Worm (Caenorhabditis elegans) whole organism, L4 larva: ENCODE measurements around the gene etc-1.

Experiments used
- T26A8.4 ChIP-seq: fragments of 200-800 bp; sonication (Bioruptor generic); IDR thresholded peaks from 2 replicates; pipeline ENCODE4 v1.3.6; 2022; ENCODE audit warnings: missing genetic modification characterization, missing compliant biosample characterization
- aha-1 ChIP-seq: fragments of 150-350 bp; peaks from one replicate; lab custom pipeline; 2014; ENCODE audit warnings: missing biosample characterization, missing genetic modification characterization
- ceh-32 ChIP-seq: sonication (generic microtip); optimal IDR thresholded peaks from 2 replicates; lab custom pipeline; 2016; ENCODE audit warnings: mild to moderate bottlenecking, missing genetic modification characterization, missing compliant biosample characterization; ENCODE audit not compliant: poor library complexity
- ceh-62 ChIP-seq: sonication (generic microtip); optimal IDR thresholded peaks from 2 replicates; lab custom pipeline; 2017; ENCODE audit warnings: missing biosample characterization, missing genetic modification characterization
- daf-16 ChIP-seq, 3 experiments: sonication (generic microtip); optimal IDR thresholded peaks; 2 replicates each; lab custom pipeline; 2016 to 2017; ENCODE audit warnings: missing genetic modification characterization in 3 of 3, missing genetic modification reagents in 3 of 3, mild to moderate bottlenecking in 2 of 3, missing compliant biosample characterization in 2 of 3, missing biosample characterization in 1 of 3, moderate library complexity in 1 of 3
- dmd-6 ChIP-seq: fragments of 200-800 bp; sonication (Bioruptor generic); IDR thresholded peaks from 2 replicates; pipeline ENCODE4 v1.3.6; 2022; ENCODE audit warnings: missing genetic modification reagents, missing genetic modification characterization, missing compliant biosample characterization
- dmd-8 ChIP-seq: fragments of 200-800 bp; sonication (Bioruptor generic); IDR thresholded peaks from 2 replicates; pipeline ENCODE4 v1.3.6; 2022; ENCODE audit warnings: missing genetic modification characterization, missing compliant biosample characterization
- dpl-1 ChIP-seq: fragments of 150-350 bp; optimal IDR thresholded peaks from 2 replicates; lab custom pipeline; 2014; ENCODE audit warnings: missing biosample characterization, missing genetic modification reagents, missing genetic modification characterization
- dve-1 ChIP-seq: sonication (generic microtip); optimal IDR thresholded peaks from 2 replicates; lab custom pipeline; 2017; ENCODE audit warnings: antibody characterized with exemption, mild to moderate bottlenecking, missing genetic modification characterization, missing compliant biosample characterization; ENCODE audit not compliant: insufficient read depth
- gei-8 ChIP-seq: fragments of 200-800 bp; sonication (Bioruptor generic); optimal IDR thresholded peaks from 2 replicates; lab custom pipeline; 2018; ENCODE audit warnings: mild to moderate bottlenecking, missing genetic modification characterization, missing compliant biosample characterization
- hlh-11 ChIP-seq: fragments of 200-800 bp; sonication (Bioruptor generic); optimal IDR thresholded peaks from 2 replicates; lab custom pipeline; 2018; ENCODE audit warnings: mild to moderate bottlenecking, missing genetic modification characterization, missing compliant biosample characterization
- jun-1 ChIP-seq: fragments of 150-350 bp; optimal IDR thresholded peaks from 2 replicates; lab custom pipeline; 2014; ENCODE audit warnings: missing biosample characterization, missing genetic modification reagents, missing genetic modification characterization
- lin-15B ChIP-seq: fragments of 150-350 bp; sonication (generic microtip); optimal IDR thresholded peaks from 3 replicates; lab custom pipeline; 2014; ENCODE audit warnings: missing biosample characterization, missing genetic modification characterization
- lsy-2 ChIP-seq, 2 experiments: fragments of 150-350 bp in 1 of 2; sonication (generic microtip) in 1 of 2; optimal IDR thresholded peaks; 2 replicates each; lab custom pipeline; 2014 to 2017; ENCODE audit warnings: missing biosample characterization in 2 of 2, missing genetic modification characterization in 2 of 2
- mep-1 ChIP-seq: fragments of 150-350 bp; sonication (generic microtip); optimal IDR thresholded peaks from 3 replicates; lab custom pipeline; 2014; ENCODE audit warnings: missing biosample characterization, missing genetic modification characterization
- mes-2 ChIP-seq: sonication (generic microtip); optimal IDR thresholded peaks from 2 replicates; lab custom pipeline; 2016; ENCODE audit warnings: missing genotype, mild to moderate bottlenecking, missing genetic modification characterization, missing compliant biosample characterization; ENCODE audit not compliant: poor library complexity, severe bottlenecking
- mxl-2 ChIP-seq: fragments of 200-800 bp; sonication (Bioruptor generic); conservative IDR thresholded peaks from 2 replicates; pipeline ENCODE4 v1.3.6; 2022; ENCODE audit warnings: missing genetic modification reagents, missing genetic modification characterization, missing compliant biosample characterization
- nhr-10 ChIP-seq: fragments of 150-350 bp; optimal IDR thresholded peaks from 2 replicates; lab custom pipeline; 2014; ENCODE audit warnings: missing biosample characterization, missing genetic modification characterization
- nhr-25 ChIP-seq: sonication (generic microtip); optimal IDR thresholded peaks from 2 replicates; lab custom pipeline; 2017; ENCODE audit warnings: missing genetic modification characterization, mild to moderate bottlenecking, missing compliant biosample characterization, antibody characterized with exemption, moderate library complexity, borderline replicate concordance; ENCODE audit not compliant: insufficient read depth
- nhr-6 ChIP-seq: fragments of 150-350 bp; optimal IDR thresholded peaks from 2 replicates; lab custom pipeline; 2014; ENCODE audit warnings: missing biosample characterization, missing genetic modification characterization
- nhr-77 ChIP-seq: fragments of 150-350 bp; optimal IDR thresholded peaks from 2 replicates; lab custom pipeline; 2014; ENCODE audit warnings: missing biosample characterization, missing genetic modification characterization
- pqm-1 ChIP-seq: sonication (generic microtip); optimal IDR thresholded peaks from 2 replicates; lab custom pipeline; 2017; ENCODE audit warnings: missing biosample characterization, missing genetic modification characterization
- saeg-2 ChIP-seq: fragments of 200-800 bp; sonication (Bioruptor generic); IDR thresholded peaks from 2 replicates; pipeline ENCODE4 v1.3.6; 2022; ENCODE audit warnings: missing genetic modification reagents, missing genetic modification characterization, missing compliant biosample characterization
- set-16 ChIP-seq: fragments of 200-800 bp; sonication (Bioruptor generic); IDR thresholded peaks from 2 replicates; pipeline ENCODE4 v1.3.6; 2022; ENCODE audit warnings: missing genetic modification reagents, missing genetic modification characterization, missing compliant biosample characterization
- spr-1 ChIP-seq: sonication (generic microtip); optimal IDR thresholded peaks from 2 replicates; lab custom pipeline; 2016; ENCODE audit warnings: mild to moderate bottlenecking, missing genetic modification characterization, missing compliant biosample characterization
- spr-3 ChIP-seq: fragments of 200-800 bp; sonication (Bioruptor generic); optimal IDR thresholded peaks from 2 replicates; lab custom pipeline; 2018; ENCODE audit warnings: mild to moderate bottlenecking, missing genetic modification characterization, missing compliant biosample characterization
- unc-39 ChIP-seq: sonication (generic microtip); optimal IDR thresholded peaks from 2 replicates; lab custom pipeline; 2017; ENCODE audit warnings: missing biosample characterization, missing genetic modification characterization
- unc-62 ChIP-seq, 3 experiments: fragments of 150-350 bp in 1 of 3; sonication (generic microtip); optimal IDR thresholded peaks in 2 of 3; peaks in 1 of 3; 1 replicate in 1 of 3; 2 replicates in 2 of 3; lab custom pipeline; 2014 to 2017; ENCODE audit warnings: missing biosample characterization in 3 of 3, missing genetic modification characterization in 3 of 3, missing genetic modification reagents in 3 of 3, missing genotype in 1 of 3
- zip-2 ChIP-seq: fragments of 150-350 bp; optimal IDR thresholded peaks from 2 replicates; lab custom pipeline; 2014; ENCODE audit warnings: missing biosample characterization, missing genetic modification characterization

etc-1 gene

ce11 chrII:8679799-8680198, 15.2 kb downstream of the etc-1 start:
- TF ChIP-seq T26A8.4, result no peak
- peak; percentile 2 for TF ChIP-seq hlh-11 (tag; lab: Kevin White, UChicago)
- no peak for TF ChIP-seq nhr-77 (tag; lab: Kevin White, UChicago)
- TF ChIP-seq nhr-25 (tag; lab: Kevin White, UChicago), result no peak
- no peak for TF ChIP-seq jun-1 (tag; lab: Kevin White, UChicago)
- no peak for TF ChIP-seq nhr-10 (tag; lab: Kevin White, UChicago)
- TF ChIP-seq pqm-1 (tag; lab: Kevin White, UChicago), result peak; percentile 40
- no peak for TF ChIP-seq unc-39 (tag; lab: Kevin White, UChicago)
- TF ChIP-seq lin-15B (tag; lab: Kevin White, UChicago), result no peak
- peak; percentile 38 for TF ChIP-seq dve-1 (tag; lab: Kevin White, UChicago)
- TF ChIP-seq daf-16 (GFP tag; optimal IDR thresholded peaks at IDR 0.05; lab: Kevin White, UChicago), result no peak
- TF ChIP-seq daf-16 (tag; optimal IDR thresholded peaks at IDR 0.05; lab: Kevin White, UChicago), result peak; percentile 65
- no peak for TF ChIP-seq gei-8 (GFP tag; lab: Kevin White, UChicago)
- no peak for TF ChIP-seq mxl-2
- TF ChIP-seq set-16 (GFP tag; lab: Robert Waterston, UW), result no peak

- TF ChIP-seq aha-1 (tag; lab: Kevin White, UChicago), result peak; percentile 8
- peak; percentile 13 for TF ChIP-seq dve-1 (tag; lab: Kevin White, UChicago)
- no peak for TF ChIP-seq pqm-1 (tag; lab: Kevin White, UChicago)
- TF ChIP-seq dmd-6 (GFP tag; lab: Robert Waterston, UW), result 0 out of 2 replicates have a peak, but pooled peaks have one; percentile 25
- TF ChIP-seq spr-3 (GFP tag; lab: Kevin White, UChicago), result no peak
- TF ChIP-seq dmd-8 (GFP tag; lab: Robert Waterston, UW), result no peak
- TF ChIP-seq lsy-2 (tag; optimal IDR thresholded peaks at IDR 0.05; lab: Kevin White, UChicago), result peak in 1 of 2 experiments; percentile 81
- TF ChIP-seq dpl-1 (GFP tag; lab: Kevin White, UChicago), result peak; percentile 22
- TF ChIP-seq mes-2 (tag; lab: Kevin White, UChicago), result peak; percentile 79
- TF ChIP-seq mep-1, result peak; percentile 66
Measured at ce11 chrII:8683933-8684332, 19.3 kb downstream of the etc-1 start.

ce11 chrII:8684824-8685223, 20.2 kb downstream of the etc-1 start, which contains the start of gene hgap-2:
TSS of gene hgap-2 (minus strand) at chrII:8684924.
- no peak for TF ChIP-seq zip-2 (tag; lab: Kevin White, UChicago)
- no peak for TF ChIP-seq saeg-2 (GFP tag; lab: Robert Waterston, UW)
- TF ChIP-seq nhr-6 (tag; lab: Kevin White, UChicago), result peak; percentile 25

ce11 chrII:8685623-8686022, 21.0 kb downstream of the etc-1 start, which contains the start of gene C34C6.9:
TSS of gene C34C6.9 (plus strand) at chrII:8685923.
- no peak for TF ChIP-seq spr-1 (tag; lab: Kevin White, UChicago)
- TF ChIP-seq aha-1 (tag; lab: Kevin White, UChicago), result peak; percentile 39

ce11 chrII:8691344-8691960, 26.8 kb downstream of the etc-1 start, which contains the start of gene C34C6.3:
TSS of gene C34C6.3 (plus strand) at chrII:8691910.
- peak in 1 of 2 experiments; percentile 34 for TF ChIP-seq unc-62 (GFP tag; optimal IDR thresholded peaks at IDR 0.05 in 1 of 2; lab: Kevin White, UChicago)
- no peak for TF ChIP-seq unc-62 (tag; optimal IDR thresholded peaks at IDR 0.05; lab: Kevin White, UChicago)
- TF ChIP-seq hlh-11 (tag; lab: Kevin White, UChicago), result no peak
- no peak for TF ChIP-seq ceh-62 (tag; lab: Kevin White, UChicago)
- no peak for TF ChIP-seq ceh-32 (tag; lab: Kevin White, UChicago)
